Fruit fly (Drosophila melanogaster) Kc167 (cell line): ENCODE results near the gene dls.

ENCODE experiments used
- h ChIP-seq: fragments of >200 bp; optimal IDR thresholded peaks from 3 replicates; lab custom pipeline; 2018; ENCODE audit warnings: missing external identifiers
- insv ChIP-seq: fragments of >200 bp; optimal IDR thresholded peaks from 3 replicates; lab custom pipeline; 2018; ENCODE audit warnings: missing external identifiers
- psq ChIP-seq: fragments of >200 bp; optimal IDR thresholded peaks from 2 replicates; lab custom pipeline; 2017; ENCODE audit warnings: missing external identifiers

DNA sequence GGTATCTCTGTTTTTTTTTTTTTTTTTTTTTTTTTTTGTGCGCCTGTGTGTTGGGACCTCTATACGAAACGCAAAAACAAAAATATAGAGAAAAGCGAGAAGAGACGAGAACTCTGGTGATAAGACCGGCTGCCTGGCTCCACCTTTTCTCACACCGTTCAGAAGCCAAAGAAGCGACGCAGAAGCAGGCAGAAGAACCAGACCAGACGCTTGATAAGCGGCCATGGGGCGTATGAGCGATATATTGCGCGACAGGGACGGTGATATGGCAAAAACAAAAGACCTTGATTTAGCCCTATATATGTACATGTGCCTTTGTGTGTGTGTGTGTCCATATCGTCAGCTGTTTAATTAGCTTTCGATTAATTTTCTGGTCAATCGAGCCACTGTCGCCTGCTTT lies 40.0 kb upstream of the dls start:
- no peak for TF ChIP-seq insv (lab: Kevin White, UChicago)
- no peak for TF ChIP-seq h (lab: Kevin White, UChicago)
- no peak for TF ChIP-seq psq (lab: Kevin White, UChicago)
